Fruit fly (Drosophila melanogaster) whole organism, prepupa: Measurements from ENCODE around the gene kumpel.

Experiments
- Blimp-1 ChIP-seq: fragments of 200-800 bp; sonication (Bioruptor generic); optimal IDR thresholded peaks from 3 replicates; lab custom pipeline; 2017; ENCODE audit warnings: missing biosample characterization, missing genetic modification characterization, mild to moderate bottlenecking, moderate library complexity, missing genetic modification reagents
- CG10669 ChIP-seq: fragments of 200-800 bp; sonication (Bioruptor generic); optimal IDR thresholded peaks from 3 replicates; lab custom pipeline; 2018; ENCODE audit warnings: missing biosample characterization, mild to moderate bottlenecking, missing genetic modification characterization, moderate library complexity
- CG11294 ChIP-seq: fragments of 200-800 bp; sonication (Bioruptor generic); IDR thresholded peaks from 2 replicates; pipeline ENCODE4 v1.3.6; 2022; ENCODE audit warnings: missing biosample characterization, missing genetic modification characterization
- CG11902 ChIP-seq: fragments of 200-800 bp; sonication (Bioruptor generic); optimal IDR thresholded peaks from 3 replicates; lab custom pipeline; 2016; ENCODE audit warnings: missing biosample characterization, missing genetic modification characterization
- CG16779 ChIP-seq: fragments of 200-800 bp; sonication (Bioruptor generic); optimal IDR thresholded peaks from 3 replicates; lab custom pipeline; 2017; ENCODE audit warnings: missing biosample characterization, mild to moderate bottlenecking, missing genetic modification characterization
- CG3032 ChIP-seq: fragments of 200-800 bp; optimal IDR thresholded peaks from 2 replicates; lab custom pipeline; 2019; ENCODE audit warnings: missing biosample characterization, mild to moderate bottlenecking, missing genetic modification characterization, moderate library complexity
- CG31627 ChIP-seq: fragments of 200-800 bp; sonication (Bioruptor generic); optimal IDR thresholded peaks from 3 replicates; lab custom pipeline; 2016; ENCODE audit warnings: missing biosample characterization, missing genetic modification characterization
- CG32006 ChIP-seq: fragments of 200-800 bp; sonication (Bioruptor generic); optimal IDR thresholded peaks from 3 replicates; lab custom pipeline; 2017; ENCODE audit warnings: missing biosample characterization, mild to moderate bottlenecking, missing genetic modification characterization
- CG34406 ChIP-seq: fragments of 200-800 bp; sonication (Bioruptor generic); optimal IDR thresholded peaks from 3 replicates; lab custom pipeline; 2016; ENCODE audit warnings: missing biosample characterization, missing genetic modification characterization
- CG3919 ChIP-seq: fragments of 200-800 bp; sonication (Bioruptor generic); optimal IDR thresholded peaks from 3 replicates; lab custom pipeline; 2016; ENCODE audit warnings: missing biosample characterization, missing genetic modification characterization
- CG4318 ChIP-seq: fragments of 200-800 bp; sonication (Bioruptor generic); optimal IDR thresholded peaks from 3 replicates; lab custom pipeline; 2017; ENCODE audit warnings: missing biosample characterization, mild to moderate bottlenecking, missing genetic modification characterization
- CG6163 ChIP-seq: fragments of 200-800 bp; sonication (Bioruptor generic); IDR thresholded peaks from 3 replicates; pipeline ENCODE4 v1.3.6; 2022; ENCODE audit warnings: missing biosample characterization, missing genetic modification characterization
- CG6276 ChIP-seq: fragments of 200-800 bp; sonication (Bioruptor generic); optimal IDR thresholded peaks from 2 replicates; lab custom pipeline; 2017; ENCODE audit warnings: missing biosample characterization, mild to moderate bottlenecking, missing genetic modification characterization
- CG6854 ChIP-seq: fragments of 200-800 bp; sonication (Bioruptor generic); optimal IDR thresholded peaks from 2 replicates; lab custom pipeline; 2017; ENCODE audit warnings: missing biosample characterization, mild to moderate bottlenecking, missing genetic modification characterization
- CG7368 ChIP-seq: fragments of 200-800 bp; sonication (Bioruptor generic); optimal IDR thresholded peaks from 3 replicates; lab custom pipeline; 2016; ENCODE audit warnings: missing biosample characterization, missing genetic modification characterization
- CG8119 ChIP-seq: fragments of 200-800 bp; sonication (Bioruptor generic); IDR thresholded peaks from 3 replicates; pipeline ENCODE4 v1.3.6; 2022; ENCODE audit warnings: missing biosample characterization, missing genetic modification characterization
- CG8319 ChIP-seq: fragments of 200-800 bp; sonication (Bioruptor generic); optimal IDR thresholded peaks from 3 replicates; lab custom pipeline; 2016; ENCODE audit warnings: missing biosample characterization, missing genetic modification characterization
- Eip78C ChIP-seq: fragments of 200-800 bp; sonication (Bioruptor generic); peaks from one replicate; lab custom pipeline; 2016; ENCODE audit warnings: missing biosample characterization, missing genetic modification characterization
- Eip93F ChIP-seq: fragments of 200-800 bp; sonication (Bioruptor generic); optimal IDR thresholded peaks from 2 replicates; lab custom pipeline; 2016; ENCODE audit warnings: missing biosample characterization, mild to moderate bottlenecking, missing genetic modification characterization
- Ets21C ChIP-seq: fragments of 200-800 bp; sonication (Bioruptor generic); optimal IDR thresholded peaks from 3 replicates; lab custom pipeline; 2016; ENCODE audit warnings: missing biosample characterization, missing genetic modification characterization
- Gug ChIP-seq: fragments of 200-800 bp; sonication (Bioruptor generic); IDR thresholded peaks from 2 replicates; pipeline ENCODE4 v1.3.6; 2022; ENCODE audit warnings: missing biosample characterization, missing genetic modification characterization
- Hr39 ChIP-seq: fragments of 200-800 bp; sonication (Bioruptor generic); optimal IDR thresholded peaks from 2 replicates; lab custom pipeline; 2016; ENCODE audit warnings: missing biosample characterization, missing genetic modification characterization
- Met ChIP-seq: fragments of 200-800 bp; sonication (Bioruptor generic); optimal IDR thresholded peaks from 3 replicates; lab custom pipeline; 2016; ENCODE audit warnings: missing biosample characterization, missing genetic modification characterization
- Sox102F ChIP-seq: fragments of 200-800 bp; sonication (Bioruptor generic); optimal IDR thresholded peaks from 2 replicates; lab custom pipeline; 2016; ENCODE audit warnings: missing biosample characterization, mild to moderate bottlenecking, missing genetic modification characterization
- Sox15 ChIP-seq: fragments of 200-800 bp; sonication (Bioruptor generic); optimal IDR thresholded peaks from 3 replicates; lab custom pipeline; 2016; ENCODE audit warnings: missing biosample characterization, missing genetic modification characterization
- achi ChIP-seq: fragments of 200-800 bp; sonication (Bioruptor generic); optimal IDR thresholded peaks from 3 replicates; lab custom pipeline; 2016; ENCODE audit warnings: missing biosample characterization, missing genetic modification characterization
- acj6 ChIP-seq: fragments of 200-800 bp; sonication (Bioruptor generic); optimal IDR thresholded peaks from 3 replicates; lab custom pipeline; 2016; ENCODE audit warnings: missing biosample characterization, missing genetic modification characterization
- cyc ChIP-seq: fragments of 200-800 bp; sonication (Bioruptor generic); optimal IDR thresholded peaks from 3 replicates; lab custom pipeline; 2016; ENCODE audit warnings: missing biosample characterization, missing genetic modification characterization
- dsx ChIP-seq: fragments of 200-800 bp; optimal IDR thresholded peaks from 3 replicates; lab custom pipeline; 2019; ENCODE audit warnings: missing biosample characterization, mild to moderate bottlenecking, missing genetic modification characterization, moderate library complexity; ENCODE audit not compliant: poor library complexity, severe bottlenecking
- esn ChIP-seq: fragments of 200-800 bp; sonication (Bioruptor generic); optimal IDR thresholded peaks from 2 replicates; lab custom pipeline; 2016; ENCODE audit warnings: missing biosample characterization, mild to moderate bottlenecking, missing genetic modification characterization, moderate library complexity
- fd59A ChIP-seq: fragments of 200-800 bp; sonication (Bioruptor generic); optimal IDR thresholded peaks from 2 replicates; lab custom pipeline; 2017; ENCODE audit warnings: missing biosample characterization, mild to moderate bottlenecking, missing genetic modification characterization, missing genetic modification reagents
- fd85E ChIP-seq: fragments of 200-800 bp; sonication (Bioruptor generic); optimal IDR thresholded peaks from 3 replicates; lab custom pipeline; 2016; ENCODE audit warnings: missing biosample characterization, missing genetic modification characterization
- lz ChIP-seq: fragments of 200-800 bp; sonication (Bioruptor generic); optimal IDR thresholded peaks from 3 replicates; lab custom pipeline; 2016; ENCODE audit warnings: missing biosample characterization, missing genetic modification characterization
- net ChIP-seq: fragments of 200-800 bp; sonication (Bioruptor generic); optimal IDR thresholded peaks from 3 replicates; lab custom pipeline; 2016; ENCODE audit warnings: missing biosample characterization, missing genetic modification characterization
- ss ChIP-seq, 2 experiments: fragments of 200-800 bp; sonication (Bioruptor generic); optimal IDR thresholded peaks; 2 replicates in 1 of 2; 3 replicates in 1 of 2; lab custom pipeline; 2017 to 2018; ENCODE audit warnings: mild to moderate bottlenecking in 2 of 2, missing biosample characterization in 2 of 2, missing genetic modification characterization in 2 of 2, moderate library complexity in 1 of 2
- svp ChIP-seq: fragments of 200-800 bp; sonication (Bioruptor generic); peaks from one replicate; lab custom pipeline; 2016; ENCODE audit warnings: missing biosample characterization, missing genetic modification characterization
- topi ChIP-seq: fragments of 200-800 bp; sonication (Bioruptor generic); optimal IDR thresholded peaks from 3 replicates; lab custom pipeline; 2016; ENCODE audit warnings: missing biosample characterization, missing genetic modification characterization
- vri ChIP-seq: fragments of 200-800 bp; sonication (Bioruptor generic); optimal IDR thresholded peaks from 3 replicates; lab custom pipeline; 2016; ENCODE audit warnings: missing biosample characterization, mild to moderate bottlenecking, missing genetic modification characterization

Gene kumpel

DNA sequence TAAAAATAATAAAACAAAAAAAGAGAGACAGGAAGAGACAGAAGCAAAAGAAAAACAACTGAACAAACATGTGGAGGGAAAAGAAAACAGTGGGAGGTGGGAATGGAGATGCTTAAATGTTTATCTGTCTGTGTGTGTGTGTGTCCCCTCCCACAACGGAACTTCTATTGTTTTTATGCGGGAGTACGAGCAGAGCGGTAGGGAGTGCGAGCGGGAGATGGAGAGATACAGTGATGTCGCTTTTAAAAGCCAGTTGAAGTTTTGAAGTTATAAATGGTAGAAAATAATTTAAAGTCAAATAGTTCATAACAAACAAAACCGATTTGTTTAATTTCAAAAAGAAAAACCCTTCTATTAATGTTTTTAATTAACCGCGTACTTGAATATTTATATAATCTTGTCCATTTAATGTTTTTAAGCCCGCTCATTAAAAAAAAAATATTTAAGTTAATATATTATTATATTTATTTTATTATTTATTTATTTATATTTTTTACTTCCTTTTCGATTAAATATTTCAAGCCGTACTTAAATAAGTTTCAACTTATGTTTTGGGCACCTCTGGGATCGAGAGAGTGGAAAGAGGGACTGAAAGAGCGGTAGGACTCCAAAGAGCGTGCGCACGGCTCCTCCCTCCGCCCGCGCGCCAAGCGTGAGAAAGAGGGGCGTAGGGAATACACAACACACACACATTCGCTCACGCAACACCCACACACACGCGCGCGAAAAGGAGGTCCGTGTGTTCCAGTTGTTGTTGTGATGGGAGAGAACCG is 26.4 kb upstream of the kumpel start (continued):
- TF ChIP-seq CG4318 (GFP tag; lab: Kevin White, UChicago) (peak; percentile 42), achi (peak; percentile 63), Hr39 (peak; percentile 28), CG7368 (peak; percentile 24), CG3032 (tag; lab: Kevin White, UChicago) (peak; percentile 52), CG11902 (no peak), CG6276 (GFP tag; lab: Kevin White, UChicago) (peak; percentile 21), lz (GFP tag; lab: Kevin White, UChicago) (peak; percentile 34), esn (GFP tag; lab: Kevin White, UChicago) (peak; percentile 53), Sox102F (GFP tag; lab: Kevin White, UChicago) (no peak), acj6 (peak; percentile 24), CG32006 (GFP tag; lab: Kevin White, UChicago) (peak; percentile 82), net (GFP tag; lab: Kevin White, UChicago) (peak; percentile 52), CG34406 (GFP tag; lab: Kevin White, UChicago) (peak; percentile 64), vri (GFP tag; lab: Kevin White, UChicago) (peak; percentile 12), topi (GFP tag; lab: Kevin White, UChicago) (peak; percentile 50), Gug (GFP tag; lab: Robert Waterston, UW) (peak; percentile 11; the same call in 1 of the 2 replicates), dsx (GFP tag; lab: Kevin White, UChicago) (peak; percentile 9), cyc (GFP tag; lab: Kevin White, UChicago) (peak; percentile 14), CG11294 (GFP tag; lab: Robert Waterston, UW) (no peak), CG10669 (GFP tag; lab: Kevin White, UChicago) (peak; percentile 28), svp (GFP tag; lab: Kevin White, UChicago) (peak; percentile 55), CG31627 (GFP tag; lab: Kevin White, UChicago) (peak; percentile 39), ss (GFP tag; optimal IDR thresholded peaks at IDR 0.05; lab: Kevin White, UChicago) (peak; percentile 9 to 50), fd59A (GFP tag; lab: Kevin White, UChicago) (no peak), Met (peak; percentile 35), fd85E (no peak), CG6854 (no peak)

- TF ChIP-seq CG16779 (no peak), CG6163 (peak; percentile 41; the same call in 2 of the 3 replicates), Ets21C (no peak), CG3919 (no peak), Blimp-1 (GFP tag; lab: Kevin White, UChicago) (no peak), svp (GFP tag; lab: Kevin White, UChicago) (peak; percentile 80), CG8319 (GFP tag; lab: Kevin White, UChicago) (peak; percentile 98), Eip93F (GFP tag; lab: Kevin White, UChicago) (no peak), Eip78C (GFP tag; lab: Kevin White, UChicago) (peak; percentile 17), CG6854 (peak; percentile 19), CG8119 (GFP tag; lab: Robert Waterston, UW) (peak; percentile 12; the same call in 1 of the 3 replicates), topi (GFP tag; lab: Kevin White, UChicago) (peak; percentile 6), esn (GFP tag; lab: Kevin White, UChicago) (no peak), CG6276 (GFP tag; lab: Kevin White, UChicago) (no peak), Sox15 (GFP tag; lab: Kevin White, UChicago) (no peak), acj6 (no peak)
Observed at dm6 chr3R:25880971-25881809, 25.6 kb upstream of the kumpel start, which contains the start of gene Tsp96F. Gene Tsp96F, minus strand, starts transcription at chr3R:25881427.
